Fruit fly (Drosophila melanogaster): Measurements from ENCODE around the gene CG5412.

dm6 chr3R:20604078-20604477, 27.2 kb downstream of the CG5412 start:
- TF ChIP-seq CG14711 (tag; optimal IDR thresholded peaks at IDR 0.05) = no peak
- no peak for TF ChIP-seq ovo (GFP tag; optimal IDR thresholded peaks at IDR 0.05)
- TF ChIP-seq cic (GFP tag; optimal IDR thresholded peaks at IDR 0.05) = no peak
- TF ChIP-seq kay (GFP tag; ENCODE audit: borderline replicate concordance) = no peak
- TF ChIP-seq toe (GFP tag; optimal IDR thresholded peaks at IDR 0.05) = no peak
- TF ChIP-seq pad (GFP tag; optimal IDR thresholded peaks at IDR 0.05) = no peak
- no peak for TF ChIP-seq Hr96 (GFP tag; optimal IDR thresholded peaks at IDR 0.05)
- no peak for TF ChIP-seq CG12768 (GFP tag; optimal IDR thresholded peaks at IDR 0.05)
